Fruit fly (Drosophila melanogaster) whole organism, adult: ENCODE data around the gene retinin.

Experiments
- CG11617 ChIP-seq: fragments of 200-800 bp; sonication (Bioruptor generic); optimal IDR thresholded peaks from 2 replicates; lab custom pipeline; 2017; ENCODE audit warnings: mild to moderate bottlenecking, missing biosample characterization, missing genetic modification reagents, missing genetic modification characterization
- CG12768 ChIP-seq: fragments of 200-800 bp; sonication (Bioruptor generic); optimal IDR thresholded peaks from 2 replicates; lab custom pipeline; 2017; ENCODE audit warnings: missing biosample characterization, missing genetic modification characterization, mild to moderate bottlenecking, moderate library complexity, missing genetic modification reagents
- CG14711 ChIP-seq: fragments of 200-800 bp; sonication (Bioruptor generic); optimal IDR thresholded peaks from 2 replicates; lab custom pipeline; 2018; ENCODE audit warnings: missing biosample characterization, mild to moderate bottlenecking, missing genetic modification characterization, moderate library complexity
- CG1620 ChIP-seq: fragments of 200-800 bp; sonication (Bioruptor generic); optimal IDR thresholded peaks from 2 replicates; lab custom pipeline; 2016; ENCODE audit warnings: missing biosample characterization, missing genetic modification characterization
- CG33017 ChIP-seq: fragments of 200-800 bp; sonication (Bioruptor generic); optimal IDR thresholded peaks from 2 replicates; lab custom pipeline; 2018; ENCODE audit warnings: missing biosample characterization, mild to moderate bottlenecking, missing genetic modification characterization, moderate library complexity
- CG5204 ChIP-seq: fragments of 200-800 bp; sonication (Bioruptor generic); optimal IDR thresholded peaks from 2 replicates; lab custom pipeline; 2016; ENCODE audit warnings: missing biosample characterization, missing genetic modification characterization
- CG7045 ChIP-seq: fragments of 200-800 bp; sonication (Bioruptor generic); optimal IDR thresholded peaks from 2 replicates; lab custom pipeline; 2017; ENCODE audit warnings: missing biosample characterization, mild to moderate bottlenecking, missing genetic modification characterization
- CG7101 ChIP-seq: fragments of 200-800 bp; sonication (Bioruptor generic); optimal IDR thresholded peaks from 2 replicates; lab custom pipeline; 2018; ENCODE audit warnings: missing biosample characterization, mild to moderate bottlenecking, missing genetic modification characterization, moderate library complexity
- Clk ChIP-seq: fragments of 200-800 bp; sonication (Bioruptor generic); optimal IDR thresholded peaks from 2 replicates; lab custom pipeline; 2017; ENCODE audit warnings: missing biosample characterization, missing genetic modification characterization
- Crg-1 ChIP-seq: fragments of 200-800 bp; sonication (Bioruptor generic); optimal IDR thresholded peaks from 2 replicates; lab custom pipeline; 2016; ENCODE audit warnings: missing biosample characterization, missing genetic modification characterization
- Hr96 ChIP-seq: fragments of 200-800 bp; sonication (Bioruptor generic); optimal IDR thresholded peaks from 2 replicates; lab custom pipeline; 2016; ENCODE audit warnings: missing biosample characterization, missing genetic modification characterization
- Mnt ChIP-seq: fragments of 200-800 bp; sonication (Bioruptor generic); optimal IDR thresholded peaks from 2 replicates; lab custom pipeline; 2016; ENCODE audit warnings: missing biosample characterization, mild to moderate bottlenecking, missing genetic modification characterization
- bab1 ChIP-seq: fragments of 200-800 bp; sonication (Bioruptor generic); optimal IDR thresholded peaks from 3 replicates; lab custom pipeline; 2019; ENCODE audit warnings: missing biosample characterization, mild to moderate bottlenecking, missing genetic modification characterization, moderate library complexity
- cic ChIP-seq: fragments of 200-800 bp; sonication (Bioruptor generic); optimal IDR thresholded peaks from 2 replicates; lab custom pipeline; 2017; ENCODE audit warnings: missing biosample characterization, mild to moderate bottlenecking, missing genetic modification characterization, moderate library complexity
- cnc ChIP-seq, 2 experiments: fragments of >200 bp; optimal IDR thresholded peaks; 2 replicates each; lab custom pipeline; 2017
- kay ChIP-seq: fragments of 200-800 bp; sonication (Bioruptor generic); peaks from one replicate; lab custom pipeline; 2016; ENCODE audit warnings: missing biosample characterization, missing genetic modification characterization, borderline replicate concordance
- ovo ChIP-seq: fragments of 200-800 bp; sonication (Bioruptor generic); optimal IDR thresholded peaks from 2 replicates; lab custom pipeline; 2016; ENCODE audit warnings: missing biosample characterization, missing genetic modification characterization
- pad ChIP-seq: fragments of 200-800 bp; sonication (Bioruptor generic); optimal IDR thresholded peaks from 3 replicates; lab custom pipeline; 2017; ENCODE audit warnings: missing biosample characterization, missing genetic modification characterization, mild to moderate bottlenecking, moderate library complexity, missing genetic modification reagents
- tj ChIP-seq: fragments of 200-800 bp; sonication (Bioruptor generic); optimal IDR thresholded peaks from 3 replicates; lab custom pipeline; 2017; ENCODE audit warnings: missing biosample characterization, mild to moderate bottlenecking, missing genetic modification characterization, moderate library complexity
- toe ChIP-seq: fragments of 200-800 bp; sonication (Bioruptor generic); optimal IDR thresholded peaks from 2 replicates; lab custom pipeline; 2016; ENCODE audit warnings: missing biosample characterization, missing genetic modification characterization

Gene retinin

dm6 chr3L:16331633-16332032 lies at the start of gene retinin:
TSS of gene retinin (plus strand) at chr3L:16331933.
- TF ChIP-seq Clk (no peak), Hr96 (GFP tag; lab: Kevin White, UChicago) (no peak), tj (GFP tag; lab: Kevin White, UChicago) (no peak), CG33017 (tag; lab: Kevin White, UChicago) (no peak), CG11617 (GFP tag; lab: Kevin White, UChicago) (no peak), CG12768 (GFP tag; lab: Kevin White, UChicago) (no peak), Mnt (GFP tag; lab: Kevin White, UChicago) (no peak), cnc (optimal IDR thresholded peaks at IDR 0.05; lab: Kevin White, UChicago) (no peak), CG7045 (GFP tag; lab: Kevin White, UChicago) (no peak), CG1620 (GFP tag; lab: Kevin White, UChicago) (no peak)

dm6 chr3L:16283821-16284220 lies 47.9 kb upstream of the retinin start, which contains the start of gene CG13048:
TSS of gene CG13048 (minus strand) at chr3L:16283921.
- no peak for TF ChIP-seq CG11617 (GFP tag; lab: Kevin White, UChicago)
- no peak for TF ChIP-seq CG7045 (GFP tag; lab: Kevin White, UChicago)
- no peak for TF ChIP-seq CG5204
- TF ChIP-seq cic, result no peak
- TF ChIP-seq CG33017 (tag; lab: Kevin White, UChicago), result no peak
- no peak for TF ChIP-seq pad (GFP tag; lab: Kevin White, UChicago)
- no peak for TF ChIP-seq CG14711
- no peak for TF ChIP-seq ovo (GFP tag; lab: Kevin White, UChicago)
- no peak for TF ChIP-seq cnc (optimal IDR thresholded peaks at IDR 0.05; lab: Kevin White, UChicago)
- no peak for TF ChIP-seq bab1
- TF ChIP-seq CG12768 (GFP tag; lab: Kevin White, UChicago), result no peak
- no peak for TF ChIP-seq Mnt (GFP tag; lab: Kevin White, UChicago)
- TF ChIP-seq kay (GFP tag; lab: Kevin White, UChicago), result no peak
- no peak for TF ChIP-seq toe
- TF ChIP-seq CG1620 (GFP tag; lab: Kevin White, UChicago), result no peak
- TF ChIP-seq CG7101 (tag; lab: Kevin White, UChicago), result no peak
- no peak for TF ChIP-seq Hr96 (GFP tag; lab: Kevin White, UChicago)
- no peak for TF ChIP-seq tj (GFP tag; lab: Kevin White, UChicago)
- TF ChIP-seq Crg-1, result no peak
- no peak for TF ChIP-seq Clk

dm6 chr3L:16285346-16285911 lies 46.3 kb upstream of the retinin start, which contains the start of gene CG13047:
TSS of gene CG13047 (minus strand) at chr3L:16285396.
- no peak for TF ChIP-seq ovo (GFP tag; lab: Kevin White, UChicago)
- TF ChIP-seq cnc (optimal IDR thresholded peaks at IDR 0.05; lab: Kevin White, UChicago), result no peak
- TF ChIP-seq CG14711, result no peak
- no peak for TF ChIP-seq tj (GFP tag; lab: Kevin White, UChicago)
- no peak for TF ChIP-seq toe
- no peak for TF ChIP-seq CG7101 (tag; lab: Kevin White, UChicago)
- no peak for TF ChIP-seq Mnt (GFP tag; lab: Kevin White, UChicago)
- no peak for TF ChIP-seq CG11617 (GFP tag; lab: Kevin White, UChicago)
- TF ChIP-seq CG1620 (GFP tag; lab: Kevin White, UChicago), result no peak
- TF ChIP-seq CG12768 (GFP tag; lab: Kevin White, UChicago), result no peak
- TF ChIP-seq pad (GFP tag; lab: Kevin White, UChicago), result no peak

- no peak for TF ChIP-seq Hr96 (GFP tag; lab: Kevin White, UChicago)
- no peak for TF ChIP-seq ovo (GFP tag; lab: Kevin White, UChicago)
- no peak for TF ChIP-seq CG7101 (tag; lab: Kevin White, UChicago)
- TF ChIP-seq CG12768 (GFP tag; lab: Kevin White, UChicago), result no peak
- TF ChIP-seq Mnt (GFP tag; lab: Kevin White, UChicago), result no peak
- no peak for TF ChIP-seq CG1620 (GFP tag; lab: Kevin White, UChicago)
- no peak for TF ChIP-seq Clk
- TF ChIP-seq CG33017 (tag; lab: Kevin White, UChicago), result no peak
- TF ChIP-seq CG14711, result no peak
- TF ChIP-seq pad (GFP tag; lab: Kevin White, UChicago), result no peak
- no peak for TF ChIP-seq Crg-1
These were observed 45.5 kb upstream of the retinin start for dm6 chr3L:16286258-16286657.

dm6 chr3L:16288322-16288721 lies 43.4 kb upstream of the retinin start, which contains the start of gene CG13046:
TSS of gene CG13046 (minus strand) at chr3L:16288422.
- TF ChIP-seq toe (no peak), CG14711 (no peak), CG5204 (no peak), ovo (GFP tag; lab: Kevin White, UChicago) (no peak), CG7045 (GFP tag; lab: Kevin White, UChicago) (no peak), CG1620 (GFP tag; lab: Kevin White, UChicago) (no peak), CG7101 (tag; lab: Kevin White, UChicago) (no peak), Clk (no peak), Crg-1 (no peak), Hr96 (GFP tag; lab: Kevin White, UChicago) (no peak), bab1 (no peak), pad (GFP tag; lab: Kevin White, UChicago) (no peak), cnc (optimal IDR thresholded peaks at IDR 0.05; lab: Kevin White, UChicago) (no peak), CG33017 (tag; lab: Kevin White, UChicago) (no peak), tj (GFP tag; lab: Kevin White, UChicago) (no peak), Mnt (GFP tag; lab: Kevin White, UChicago) (no peak)

dm6 chr3L:16289067-16289466 lies 42.7 kb upstream of the retinin start:
- TF ChIP-seq CG7101 (tag; lab: Kevin White, UChicago) (no peak), CG33017 (tag; lab: Kevin White, UChicago) (no peak), tj (GFP tag; lab: Kevin White, UChicago) (no peak), Clk (no peak), pad (GFP tag; lab: Kevin White, UChicago) (no peak), Hr96 (GFP tag; lab: Kevin White, UChicago) (no peak), bab1 (no peak), CG11617 (GFP tag; lab: Kevin White, UChicago) (no peak)
